ENCODE assay signal across 4 fruit fly cellular contexts in the genomic region with DNA sequence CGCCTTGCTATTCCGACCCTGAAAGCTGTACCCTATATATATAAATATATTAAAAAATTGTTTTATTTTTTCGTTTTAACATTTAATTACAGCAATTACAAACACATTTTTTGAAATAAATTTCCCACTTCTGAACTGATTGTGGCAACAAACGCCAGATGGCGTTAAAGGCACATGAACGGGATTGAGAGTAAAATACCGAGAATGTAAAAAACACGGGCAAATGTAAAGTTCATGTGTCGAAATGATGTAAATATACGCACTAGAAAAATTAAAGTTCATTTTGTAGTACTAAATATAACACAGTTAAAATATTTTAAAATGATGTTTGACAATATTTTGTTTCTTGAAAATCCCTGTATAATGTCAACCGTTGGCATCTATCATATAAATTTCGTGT.
TF ChIP-seq lines count a peak whose summit lies in the region.

No protein-coding gene starts in this region.

- peak; percentile 73 to 90 for TF ChIP-seq CTCF in S2 (optimal IDR thresholded peaks at IDR 0.05; lab: Kevin White, UChicago)
- TF ChIP-seq CTCF in whole organism, embryonic (GFP tag; optimal IDR thresholded peaks at IDR 0.05; lab: Kevin White, UChicago): peak; percentile 94

TF ChIP-seq in whole organism, embryonic, 481 proteins besides CTCF, POLR2A, EP300 and RAD21 (continues in another document):
- TF ChIP-seq CG14860 (GFP tag; IDR thresholded peaks at IDR 0.05; lab: Robert Waterston, UW; ENCODE audit: partially characterized antibody) (peak; percentile 26; the same call in 1 of the 3 replicates), stwl (tag; optimal IDR thresholded peaks at IDR 0.05; lab: Kevin White, UChicago) (peak; percentile 76), Hey (tag; optimal IDR thresholded peaks at IDR 0.05; lab: Kevin White, UChicago) (no peak), wek (GFP tag; optimal IDR thresholded peaks at IDR 0.05; lab: Kevin White, UChicago) (no peak), Sin3A (optimal IDR thresholded peaks at IDR 0.05; lab: Kevin White, UChicago) (no peak), Trl (optimal IDR thresholded peaks at IDR 0.05; lab: Kevin White, UChicago) (no peak), Trl (GFP tag; optimal IDR thresholded peaks at IDR 0.05; lab: Kevin White, UChicago) (no peak), ttk (GFP tag; IDR thresholded peaks at IDR 0.05; lab: Robert Waterston, UW) (no peak), CG2120 (GFP tag; optimal IDR thresholded peaks at IDR 0.05; lab: Kevin White, UChicago) (no peak), onecut (GFP tag; IDR thresholded peaks at IDR 0.05; lab: Robert Waterston, UW) (peak; percentile 41), ara (GFP tag; IDR thresholded peaks at IDR 0.05; lab: Robert Waterston, UW) (no peak), CG6813 (GFP tag; optimal IDR thresholded peaks at IDR 0.05; lab: Kevin White, UChicago) (no peak), gro (GFP tag; optimal IDR thresholded peaks at IDR 0.05; lab: Kevin White, UChicago) (no peak), Lpt (GFP tag; optimal IDR thresholded peaks at IDR 0.05; lab: Kevin White, UChicago) (peak; percentile 47), sna (GFP tag; IDR thresholded peaks at IDR 0.05; lab: Robert Waterston, UW; ENCODE audit: partially characterized antibody) (no peak), CG14710 (tag; optimal IDR thresholded peaks at IDR 0.05; lab: Kevin White, UChicago) (peak; percentile 34), CG9609 (GFP tag; optimal IDR thresholded peaks at IDR 0.05; lab: Kevin White, UChicago) (no peak), zen (tag; optimal IDR thresholded peaks at IDR 0.05; lab: Kevin White, UChicago) (peak; percentile 58), CG11723 (GFP tag; optimal IDR thresholded peaks at IDR 0.05; lab: Kevin White, UChicago) (peak; percentile 10), CG30020 (tag; optimal IDR thresholded peaks at IDR 0.05; lab: Kevin White, UChicago) (no peak), gsb (GFP tag; IDR thresholded peaks at IDR 0.05; lab: Robert Waterston, UW) (0 out of 2 replicates have a peak, but pooled peaks have one; percentile 9), CG7786 (GFP tag; optimal IDR thresholded peaks at IDR 0.05; lab: Kevin White, UChicago) (no peak), CG3726 (GFP tag; IDR thresholded peaks at IDR 0.05; lab: Robert Waterston, UW) (no peak), Hr3 (GFP tag; optimal IDR thresholded peaks at IDR 0.05; lab: Kevin White, UChicago) (peak; percentile 1), disco-r (GFP tag; optimal IDR thresholded peaks at IDR 0.05; lab: Kevin White, UChicago) (no peak), CG16815 (GFP tag; optimal IDR thresholded peaks at IDR 0.05; lab: Kevin White, UChicago) (no peak), zfh2 (GFP tag; optimal IDR thresholded peaks at IDR 0.05; lab: Kevin White, UChicago) (no peak), vvl (GFP tag; IDR thresholded peaks at IDR 0.05; lab: Robert Waterston, UW) (no peak), CG8388 (GFP tag; optimal IDR thresholded peaks at IDR 0.05; lab: Kevin White, UChicago) (no peak)

TF ChIP-seq in whole organism, prepupa, 60 proteins besides CTCF, POLR2A, EP300 and RAD21 (continues in another document):
- no peak for TF ChIP-seq Ets21C (GFP tag; optimal IDR thresholded peaks at IDR 0.05; lab: Kevin White, UChicago)
- TF ChIP-seq CG15336 (GFP tag; IDR thresholded peaks at IDR 0.05; lab: Robert Waterston, UW): no peak
- no peak for TF ChIP-seq CG10669 (GFP tag; optimal IDR thresholded peaks at IDR 0.05; lab: Kevin White, UChicago)
- TF ChIP-seq CG9139 (GFP tag; optimal IDR thresholded peaks at IDR 0.05; lab: Kevin White, UChicago): no peak
- no peak for TF ChIP-seq fd59A (GFP tag; optimal IDR thresholded peaks at IDR 0.05; lab: Kevin White, UChicago)
- no peak for TF ChIP-seq Eip75B (GFP tag; optimal IDR thresholded peaks at IDR 0.05; lab: Kevin White, UChicago)
- TF ChIP-seq Eip78C (GFP tag; lab: Kevin White, UChicago): peak; percentile 52
- TF ChIP-seq Hr39 (GFP tag; optimal IDR thresholded peaks at IDR 0.05; lab: Kevin White, UChicago): peak; percentile 12
- no peak for TF ChIP-seq CG10631 (GFP tag; optimal IDR thresholded peaks at IDR 0.05; lab: Kevin White, UChicago)
- no peak for TF ChIP-seq CG6808 (GFP tag; optimal IDR thresholded peaks at IDR 0.05; lab: Kevin White, UChicago)
- no peak for TF ChIP-seq Eip93F (GFP tag; optimal IDR thresholded peaks at IDR 0.05; lab: Kevin White, UChicago)
- TF ChIP-seq Hr38 (GFP tag; optimal IDR thresholded peaks at IDR 0.05; lab: Kevin White, UChicago): no peak
- TF ChIP-seq OdsH (GFP tag; optimal IDR thresholded peaks at IDR 0.05; lab: Kevin White, UChicago): peak; percentile 19
- TF ChIP-seq CG11902 (GFP tag; optimal IDR thresholded peaks at IDR 0.05; lab: Kevin White, UChicago): no peak
- no peak for TF ChIP-seq fkh (GFP tag; optimal IDR thresholded peaks at IDR 0.05; lab: Kevin White, UChicago)
- no peak for TF ChIP-seq Hr4 (GFP tag; optimal IDR thresholded peaks at IDR 0.05; lab: Kevin White, UChicago)
- TF ChIP-seq topi (GFP tag; optimal IDR thresholded peaks at IDR 0.05; lab: Kevin White, UChicago): no peak
- TF ChIP-seq CG6854 (GFP tag; optimal IDR thresholded peaks at IDR 0.05; lab: Kevin White, UChicago): no peak
- TF ChIP-seq Sox102F (GFP tag; optimal IDR thresholded peaks at IDR 0.05; lab: Kevin White, UChicago): peak; percentile 8
- no peak for TF ChIP-seq CG8632 (GFP tag; optimal IDR thresholded peaks at IDR 0.05; lab: Kevin White, UChicago)
- TF ChIP-seq CG31627 (GFP tag; optimal IDR thresholded peaks at IDR 0.05; lab: Kevin White, UChicago): no peak
- peak; percentile 1 for TF ChIP-seq Met (GFP tag; optimal IDR thresholded peaks at IDR 0.05; lab: Kevin White, UChicago)
- TF ChIP-seq CG3919 (GFP tag; optimal IDR thresholded peaks at IDR 0.05; lab: Kevin White, UChicago): peak; percentile 28
- TF ChIP-seq fd85E (GFP tag; optimal IDR thresholded peaks at IDR 0.05; lab: Kevin White, UChicago): no peak
- TF ChIP-seq ss (GFP tag; optimal IDR thresholded peaks at IDR 0.05; lab: Kevin White, UChicago): no peak
- peak; percentile 15 for TF ChIP-seq acj6 (GFP tag; optimal IDR thresholded peaks at IDR 0.05; lab: Kevin White, UChicago)
- TF ChIP-seq CG6163 (GFP tag; IDR thresholded peaks at IDR 0.05; lab: Robert Waterston, UW): no peak
- TF ChIP-seq esn (GFP tag; optimal IDR thresholded peaks at IDR 0.05; lab: Kevin White, UChicago): no peak
- TF ChIP-seq svp (GFP tag; lab: Kevin White, UChicago): peak; percentile 52
- TF ChIP-seq CG1621 (tag; optimal IDR thresholded peaks at IDR 0.05; lab: Kevin White, UChicago): no peak
- no peak for TF ChIP-seq eg (GFP tag; IDR thresholded peaks at IDR 0.05; lab: Robert Waterston, UW)
- no peak for TF ChIP-seq CG16779 (tag; optimal IDR thresholded peaks at IDR 0.05; lab: Kevin White, UChicago)
- TF ChIP-seq CG32006 (GFP tag; optimal IDR thresholded peaks at IDR 0.05; lab: Kevin White, UChicago): no peak

TF ChIP-seq in whole organism, pupa, 21 proteins besides CTCF, POLR2A, EP300 and RAD21:
- TF ChIP-seq Snoo (tag; optimal IDR thresholded peaks at IDR 0.05; lab: Kevin White, UChicago): no peak
- TF ChIP-seq CG8159 (tag; optimal IDR thresholded peaks at IDR 0.05; lab: Kevin White, UChicago): peak; percentile 14
- TF ChIP-seq D1 (tag; optimal IDR thresholded peaks at IDR 0.05; lab: Kevin White, UChicago): peak; percentile 56
- peak; percentile 14 for TF ChIP-seq CG14655 (GFP tag; optimal IDR thresholded peaks at IDR 0.05; lab: Kevin White, UChicago)
- TF ChIP-seq Pif1B (GFP tag; optimal IDR thresholded peaks at IDR 0.05; lab: Kevin White, UChicago): no peak
